Fruit fly (Drosophila melanogaster): ENCODE data around the gene Krn.
A peak's percentile ranks its signal among the peaks of the same experiment; 100 is the strongest.

Krn gene

DNA sequence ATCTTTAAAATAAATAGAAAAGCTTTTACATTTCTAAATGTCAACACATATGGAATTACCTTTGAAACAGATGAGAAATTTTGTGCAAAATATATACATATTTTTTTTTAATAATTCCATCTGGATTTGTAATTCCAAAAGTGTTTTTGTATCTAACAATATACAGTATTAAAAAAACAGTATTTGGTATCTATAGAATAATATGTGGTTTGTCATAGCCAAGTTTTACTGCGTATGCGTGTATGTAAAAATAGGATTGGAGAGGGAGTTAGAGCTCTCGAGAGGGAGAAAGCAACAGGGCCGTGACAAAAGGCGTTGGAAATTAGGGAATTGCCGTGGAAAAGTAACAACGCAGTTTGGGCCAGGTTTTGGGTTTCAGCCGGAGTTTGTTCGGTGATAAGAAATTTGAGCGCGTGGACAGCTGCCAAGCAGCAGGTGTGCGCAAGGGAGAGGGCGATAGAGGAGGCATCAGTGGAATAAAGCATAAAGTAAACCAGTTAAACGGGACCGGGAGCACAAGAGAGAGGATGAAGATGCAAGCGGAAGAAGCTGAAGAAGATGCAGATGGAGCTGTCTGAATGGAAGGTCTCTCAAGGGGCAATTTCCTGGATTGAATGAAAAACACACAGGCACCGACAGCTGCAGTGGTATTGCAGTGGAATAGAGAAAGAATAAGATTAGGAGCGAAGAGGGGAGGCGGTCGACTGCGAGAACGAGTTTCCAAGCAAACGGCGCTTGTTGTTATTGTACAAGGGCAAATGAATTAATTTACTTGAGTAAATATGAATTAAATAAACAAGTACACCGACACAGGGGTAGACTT, 991 bp downstream of the Krn start (continued):
- TF ChIP-seq CG4318 (GFP tag; optimal IDR thresholded peaks at IDR 0.05) (no peak), CG8119 (GFP tag; IDR thresholded peaks at IDR 0.05) (no peak), CG8632 (GFP tag; optimal IDR thresholded peaks at IDR 0.05) (no peak), CG32006 (GFP tag; optimal IDR thresholded peaks at IDR 0.05) (peak; percentile 32), CG6854 (GFP tag; optimal IDR thresholded peaks at IDR 0.05) (peak; percentile 53), cyc (GFP tag; optimal IDR thresholded peaks at IDR 0.05) (peak; percentile 28), CG6808 (GFP tag; optimal IDR thresholded peaks at IDR 0.05) (peak; percentile 13), net (GFP tag; optimal IDR thresholded peaks at IDR 0.05) (peak; percentile 13), CG6792 (GFP tag; optimal IDR thresholded peaks at IDR 0.05) (peak; percentile 44), CG10631 (GFP tag; optimal IDR thresholded peaks at IDR 0.05) (peak; percentile 7), Smox (GFP tag; optimal IDR thresholded peaks at IDR 0.05) (peak; percentile 6), CG34406 (GFP tag; optimal IDR thresholded peaks at IDR 0.05) (no peak), esn (GFP tag; optimal IDR thresholded peaks at IDR 0.05) (no peak), CG11294 (GFP tag; IDR thresholded peaks at IDR 0.05) (no peak), fd59A (GFP tag; optimal IDR thresholded peaks at IDR 0.05) (peak; percentile 2), vri (GFP tag; optimal IDR thresholded peaks at IDR 0.05) (peak; percentile 56), CG16779 (tag; optimal IDR thresholded peaks at IDR 0.05) (no peak), Ets21C (GFP tag; optimal IDR thresholded peaks at IDR 0.05) (no peak), fd85E (GFP tag; optimal IDR thresholded peaks at IDR 0.05) (peak; percentile 18), Eip93F (GFP tag; optimal IDR thresholded peaks at IDR 0.05) (no peak), CG7368 (GFP tag; optimal IDR thresholded peaks at IDR 0.05) (peak; percentile 41), salr (GFP tag; optimal IDR thresholded peaks at IDR 0.05) (no peak), Hr38 (GFP tag; optimal IDR thresholded peaks at IDR 0.05) (no peak), topi (GFP tag; optimal IDR thresholded peaks at IDR 0.05) (peak; percentile 35), Met (GFP tag; optimal IDR thresholded peaks at IDR 0.05) (peak; percentile 14), Eip75B (GFP tag; optimal IDR thresholded peaks at IDR 0.05) (peak; percentile 46), CG8319 (GFP tag; optimal IDR thresholded peaks at IDR 0.05) (no peak), Eip78C (GFP tag) (peak; percentile 77), CG9139 (GFP tag; optimal IDR thresholded peaks at IDR 0.05) (no peak), Sox102F (GFP tag; optimal IDR thresholded peaks at IDR 0.05) (no peak), Gug (GFP tag; IDR thresholded peaks at IDR 0.05) (no peak), dsx (GFP tag; optimal IDR thresholded peaks at IDR 0.05; ENCODE audit: poor library complexity, severe bottlenecking) (no peak), OdsH (GFP tag; optimal IDR thresholded peaks at IDR 0.05) (peak; percentile 14), CG1621 (tag; optimal IDR thresholded peaks at IDR 0.05) (peak; percentile 35), spab (GFP tag; optimal IDR thresholded peaks at IDR 0.05) (no peak), Hr39 (GFP tag; optimal IDR thresholded peaks at IDR 0.05) (no peak), Hr4 (GFP tag; optimal IDR thresholded peaks at IDR 0.05) (peak; percentile 21)

DNA sequence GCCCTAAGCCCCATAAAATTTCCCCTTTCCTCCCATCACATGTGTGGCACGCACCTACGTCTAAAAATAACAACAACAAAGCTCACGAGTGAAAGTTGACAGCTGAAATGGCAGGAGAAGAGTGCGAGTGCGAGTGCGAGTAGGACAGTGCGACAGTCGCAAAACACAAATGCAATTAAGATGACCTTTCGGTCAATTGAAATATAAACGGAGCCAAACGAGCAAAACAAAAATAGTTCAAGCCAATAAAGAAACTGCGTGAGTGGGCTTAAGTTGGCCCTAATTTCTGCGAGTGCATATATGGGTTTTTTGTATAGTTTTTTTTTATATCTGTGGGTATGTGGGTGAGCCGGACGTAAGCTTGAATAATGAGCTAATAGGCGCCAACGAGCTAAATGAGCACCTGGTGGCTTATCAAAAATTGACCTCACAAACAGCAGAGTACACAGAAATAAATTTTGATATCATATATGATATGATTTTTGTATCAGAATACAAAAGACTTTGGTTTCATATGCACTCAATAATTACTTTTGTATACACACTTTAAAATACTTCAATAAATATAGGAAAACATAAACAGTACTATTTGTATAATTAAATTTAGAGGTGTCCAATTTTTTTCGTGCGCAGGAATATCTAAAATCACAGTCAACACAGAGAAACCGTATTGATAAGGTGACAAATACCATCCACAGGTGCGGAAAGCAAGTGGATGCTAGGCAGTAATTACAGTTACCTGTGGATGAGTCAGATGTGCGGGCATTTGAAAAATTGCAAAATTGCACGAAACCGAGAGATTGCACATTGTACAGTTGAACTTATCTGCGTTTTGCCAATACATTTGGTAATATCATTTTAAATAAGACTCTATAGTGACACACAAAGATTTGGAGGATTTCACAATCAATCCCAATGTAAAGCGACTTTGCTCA, 2.1 kb downstream of the Krn start:
- TF ChIP-seq CG1621 (tag; optimal IDR thresholded peaks at IDR 0.05) (no peak), Eip78C (GFP tag) (peak; percentile 57), CG3032 (tag; optimal IDR thresholded peaks at IDR 0.05) (no peak), svp (GFP tag) (peak; percentile 33), CG32006 (GFP tag; optimal IDR thresholded peaks at IDR 0.05) (no peak), CG9139 (GFP tag; optimal IDR thresholded peaks at IDR 0.05) (no peak), CG6792 (GFP tag; optimal IDR thresholded peaks at IDR 0.05) (no peak), CG3919 (GFP tag; optimal IDR thresholded peaks at IDR 0.05) (peak; percentile 13), CG8319 (GFP tag; optimal IDR thresholded peaks at IDR 0.05) (no peak), vri (GFP tag; optimal IDR thresholded peaks at IDR 0.05) (peak; percentile 53), CG8119 (GFP tag; IDR thresholded peaks at IDR 0.05) (peak; percentile 18; the same call in 1 of the 3 replicates), CG6163 (GFP tag; IDR thresholded peaks at IDR 0.05) (no peak), achi (GFP tag; optimal IDR thresholded peaks at IDR 0.05) (no peak), Eip93F (GFP tag; optimal IDR thresholded peaks at IDR 0.05) (no peak), OdsH (GFP tag; optimal IDR thresholded peaks at IDR 0.05) (no peak), cyc (GFP tag; optimal IDR thresholded peaks at IDR 0.05) (no peak), esn (GFP tag; optimal IDR thresholded peaks at IDR 0.05) (no peak), Sox15 (GFP tag; optimal IDR thresholded peaks at IDR 0.05) (no peak), Met (GFP tag; optimal IDR thresholded peaks at IDR 0.05) (no peak), CG10669 (GFP tag; optimal IDR thresholded peaks at IDR 0.05) (no peak), CG15336 (GFP tag; IDR thresholded peaks at IDR 0.05) (no peak), CG6854 (GFP tag; optimal IDR thresholded peaks at IDR 0.05) (no peak), Smox (GFP tag; optimal IDR thresholded peaks at IDR 0.05) (no peak), Hr39 (GFP tag; optimal IDR thresholded peaks at IDR 0.05) (peak; percentile 5), CG7368 (GFP tag; optimal IDR thresholded peaks at IDR 0.05) (no peak), Gug (GFP tag; IDR thresholded peaks at IDR 0.05) (no peak), CG11294 (GFP tag; IDR thresholded peaks at IDR 0.05) (no peak)
